Fruit fly (Drosophila melanogaster) whole organism, embryonic: ENCODE results near the gene nmo.

Experiments used
- Bgb ChIP-seq: fragments of 200-800 bp; sonication (Bioruptor generic); IDR thresholded peaks from 2 replicates; pipeline ENCODE4 v1.3.6; 2022; ENCODE audit warnings: missing biosample characterization, missing genetic modification characterization; ENCODE audit not compliant: partially characterized antibody
- CG11085 ChIP-seq: fragments of 200-800 bp; sonication (Bioruptor generic); IDR thresholded peaks from 2 replicates; pipeline ENCODE4 v1.3.6; 2022; ENCODE audit warnings: missing biosample characterization, missing genetic modification characterization
- CG11504 ChIP-seq: fragments of 200-800 bp; sonication (Bioruptor generic); optimal IDR thresholded peaks from 3 replicates; lab custom pipeline; 2019; ENCODE audit warnings: missing biosample characterization, mild to moderate bottlenecking, missing genetic modification characterization, moderate library complexity
- CG11696 ChIP-seq: fragments of 200-800 bp; sonication (Bioruptor generic); IDR thresholded peaks from 2 replicates; pipeline ENCODE4 v1.3.6; 2022; ENCODE audit warnings: missing biosample characterization, missing genetic modification characterization
- CG12071 ChIP-seq: fragments of 200-800 bp; sonication (Bioruptor generic); optimal IDR thresholded peaks from 3 replicates; lab custom pipeline; 2018; ENCODE audit warnings: missing biosample characterization, mild to moderate bottlenecking, missing genetic modification characterization
- CG13894 ChIP-seq: fragments of 200-800 bp; sonication (Bioruptor generic); optimal IDR thresholded peaks from 3 replicates; lab custom pipeline; 2018; ENCODE audit warnings: missing biosample characterization, mild to moderate bottlenecking, missing genetic modification characterization, moderate library complexity
- CG14050 ChIP-seq: fragments of 200-800 bp; sonication (Bioruptor generic); IDR thresholded peaks from 3 replicates; pipeline ENCODE4 v1.3.6; 2022; ENCODE audit warnings: missing biosample characterization, missing genetic modification characterization
- CG18011 ChIP-seq: fragments of 200-800 bp; sonication (Bioruptor generic); optimal IDR thresholded peaks from 2 replicates; lab custom pipeline; 2017; ENCODE audit warnings: missing biosample characterization, missing genetic modification characterization, mild to moderate bottlenecking, moderate library complexity, missing genotype
- CG2875 ChIP-seq: fragments of 200-800 bp; sonication (Bioruptor generic); optimal IDR thresholded peaks from 2 replicates; lab custom pipeline; 2017; ENCODE audit warnings: missing biosample characterization, mild to moderate bottlenecking, missing genetic modification characterization, missing genetic modification reagents
- CG2889 ChIP-seq: fragments of 200-800 bp; sonication (Bioruptor generic); IDR thresholded peaks from 3 replicates; pipeline ENCODE4 v1.3.6; 2022; ENCODE audit warnings: missing biosample characterization, missing genetic modification characterization
- CG3281 ChIP-seq: fragments of 200-800 bp; sonication (Bioruptor generic); optimal IDR thresholded peaks from 3 replicates; lab custom pipeline; 2017; ENCODE audit warnings: missing biosample characterization, mild to moderate bottlenecking, missing genetic modification characterization
- CG42726 ChIP-seq: fragments of 200-800 bp; sonication (Bioruptor generic); IDR thresholded peaks from 2 replicates; pipeline ENCODE4 v1.3.6; 2022; ENCODE audit warnings: missing biosample characterization, missing genetic modification characterization; ENCODE audit not compliant: partially characterized antibody
- CG6254 ChIP-seq: fragments of 200-800 bp; sonication (Bioruptor generic); optimal IDR thresholded peaks from 3 replicates; lab custom pipeline; 2017; ENCODE audit warnings: mild to moderate bottlenecking, missing biosample characterization, missing genetic modification reagents, missing genetic modification characterization
- CG6683 ChIP-seq: fragments of 200-800 bp; sonication (Bioruptor generic); optimal IDR thresholded peaks from 2 replicates; lab custom pipeline; 2017; ENCODE audit warnings: missing biosample characterization, mild to moderate bottlenecking, missing genetic modification characterization, missing genetic modification reagents
- CG7839 ChIP-seq: fragments of 200-800 bp; sonication (Bioruptor generic); optimal IDR thresholded peaks from 3 replicates; lab custom pipeline; 2018; ENCODE audit warnings: missing biosample characterization, mild to moderate bottlenecking, missing genetic modification characterization, moderate library complexity
- CG7987 ChIP-seq: fragments of 200-800 bp; sonication (Bioruptor generic); optimal IDR thresholded peaks from 2 replicates; lab custom pipeline; 2018; ENCODE audit warnings: missing biosample characterization, mild to moderate bottlenecking, missing genetic modification characterization, moderate library complexity
- D ChIP-seq, 2 experiments: fragments of 200-800 bp in 1 of 2; fragments of >200 bp in 1 of 2; sonication (Bioruptor generic) in 1 of 2; optimal IDR thresholded peaks; 2 replicates in 1 of 2; 3 replicates in 1 of 2; lab custom pipeline; 2017; ENCODE audit warnings: mild to moderate bottlenecking in 1 of 2, missing biosample characterization in 1 of 2, missing genetic modification characterization in 1 of 2, missing genetic modification reagents in 1 of 2
- Dad ChIP-seq: fragments of 200-800 bp; sonication (Bioruptor generic); optimal IDR thresholded peaks from 3 replicates; lab custom pipeline; 2016; ENCODE audit warnings: missing biosample characterization, missing genetic modification characterization
- Dbx ChIP-seq: fragments of 200-800 bp; sonication (Bioruptor generic); IDR thresholded peaks from 3 replicates; pipeline ENCODE4 v1.3.6; 2022; ENCODE audit warnings: missing biosample characterization, missing genetic modification characterization
- Dref ChIP-seq: fragments of 200-800 bp; sonication (Bioruptor generic); IDR thresholded peaks from 2 replicates; pipeline ENCODE4 v1.3.6; 2022; ENCODE audit warnings: missing biosample characterization, missing genetic modification characterization
- Eip74EF ChIP-seq, 2 experiments: fragments of 200-800 bp in 1 of 2; fragments of >200 bp in 1 of 2; sonication (Bioruptor generic) in 1 of 2; optimal IDR thresholded peaks; 2 replicates each; lab custom pipeline; 2017 to 2019; ENCODE audit warnings: missing biosample characterization in 2 of 2, missing genetic modification characterization in 2 of 2, mild to moderate bottlenecking in 1 of 2, moderate library complexity in 1 of 2
- Gug ChIP-seq: fragments of 200-800 bp; sonication (Bioruptor generic); IDR thresholded peaks from 4 replicates; pipeline ENCODE4 v1.3.6; 2022; ENCODE audit warnings: missing biosample characterization, missing genetic modification characterization
- Kr ChIP-seq: fragments of 200-800 bp; sonication (Bioruptor generic); optimal IDR thresholded peaks from 2 replicates; lab custom pipeline; 2017; ENCODE audit warnings: missing biosample characterization, mild to moderate bottlenecking, missing genetic modification characterization
- Mad ChIP-seq: fragments of 200-800 bp; sonication (Bioruptor generic); optimal IDR thresholded peaks from 2 replicates; lab custom pipeline; 2016; ENCODE audit warnings: missing biosample characterization, missing genetic modification characterization
- Opbp ChIP-seq: fragments of 200-800 bp; sonication (Bioruptor generic); IDR thresholded peaks from 3 replicates; pipeline ENCODE4 v1.3.6; 2022; ENCODE audit warnings: missing biosample characterization, missing genetic modification characterization; ENCODE audit not compliant: partially characterized antibody
- Rx ChIP-seq: fragments of 200-800 bp; sonication (Bioruptor generic); IDR thresholded peaks from 2 replicates; pipeline ENCODE4 v1.3.6; 2022; ENCODE audit warnings: missing biosample characterization, missing genetic modification characterization
- Scr ChIP-seq: fragments of 200-800 bp; sonication (Bioruptor generic); IDR thresholded peaks from 2 replicates; pipeline ENCODE4 v1.3.6; 2022; ENCODE audit warnings: missing biosample characterization, missing genetic modification characterization; ENCODE audit not compliant: partially characterized antibody
- Sox100B ChIP-seq: fragments of 200-800 bp; sonication (Bioruptor generic); optimal IDR thresholded peaks from 3 replicates; lab custom pipeline; 2018; ENCODE audit warnings: missing biosample characterization, mild to moderate bottlenecking, missing genetic modification characterization
- bsh ChIP-seq, 2 experiments: fragments of 200-800 bp; sonication (Bioruptor generic); optimal IDR thresholded peaks; 2 replicates each; lab custom pipeline; 2017 to 2018; ENCODE audit warnings: mild to moderate bottlenecking in 2 of 2, missing biosample characterization in 2 of 2, missing genetic modification characterization in 2 of 2, moderate library complexity in 1 of 2
- cg ChIP-seq: fragments of 200-800 bp; sonication (Bioruptor generic); optimal IDR thresholded peaks from 3 replicates; lab custom pipeline; 2019; ENCODE audit warnings: missing biosample characterization, mild to moderate bottlenecking, missing genetic modification characterization, moderate library complexity
- chn ChIP-seq: fragments of 200-800 bp; sonication (Bioruptor generic); optimal IDR thresholded peaks from 2 replicates; lab custom pipeline; 2016; ENCODE audit warnings: missing biosample characterization, missing genetic modification characterization
- crc ChIP-seq: fragments of 200-800 bp; sonication (Bioruptor generic); optimal IDR thresholded peaks from 2 replicates; lab custom pipeline; 2016; ENCODE audit warnings: missing biosample characterization, missing genetic modification characterization
- crp ChIP-seq, 2 experiments: fragments of 200-800 bp; sonication (Bioruptor generic); optimal IDR thresholded peaks; 2 replicates in 1 of 2; 3 replicates in 1 of 2; lab custom pipeline; 2017; ENCODE audit warnings: missing biosample characterization in 2 of 2, missing genetic modification characterization in 2 of 2, mild to moderate bottlenecking in 1 of 2, moderate library complexity in 1 of 2
- da ChIP-seq: fragments of 200-800 bp; sonication (Bioruptor generic); optimal IDR thresholded peaks from 2 replicates; lab custom pipeline; 2016; ENCODE audit warnings: missing biosample characterization, missing genetic modification characterization
- esg ChIP-seq: fragments of 200-800 bp; sonication (Bioruptor generic); conservative IDR thresholded peaks from 2 replicates; pipeline ENCODE4 v1.3.6; 2022; ENCODE audit warnings: missing biosample characterization, missing genetic modification characterization
- gfzf ChIP-seq: fragments of 200-800 bp; sonication (Bioruptor generic); optimal IDR thresholded peaks from 2 replicates; lab custom pipeline; 2016; ENCODE audit warnings: missing biosample characterization, mild to moderate bottlenecking, missing genetic modification characterization, moderate library complexity
- hb ChIP-seq: fragments of 200-800 bp; sonication (Bioruptor generic); IDR thresholded peaks from 3 replicates; pipeline ENCODE4 v1.3.6; 2022; ENCODE audit warnings: missing biosample characterization, missing genetic modification characterization; ENCODE audit not compliant: partially characterized antibody
- kah ChIP-seq: fragments of 200-800 bp; sonication (Bioruptor generic); optimal IDR thresholded peaks from 2 replicates; lab custom pipeline; 2018; ENCODE audit warnings: missing biosample characterization, mild to moderate bottlenecking, missing genetic modification characterization
- oc ChIP-seq: fragments of 200-800 bp; sonication (Bioruptor generic); optimal IDR thresholded peaks from 2 replicates; lab custom pipeline; 2018; ENCODE audit warnings: missing biosample characterization, mild to moderate bottlenecking, missing genetic modification characterization, moderate library complexity
- odd ChIP-seq: fragments of 200-800 bp; sonication (Bioruptor generic); optimal IDR thresholded peaks from 2 replicates; lab custom pipeline; 2017; ENCODE audit warnings: missing biosample characterization, mild to moderate bottlenecking, missing genetic modification characterization
- onecut ChIP-seq: fragments of 200-800 bp; sonication (Bioruptor generic); IDR thresholded peaks from 2 replicates; pipeline ENCODE4 v1.3.6; 2022; ENCODE audit warnings: missing biosample characterization, missing genetic modification characterization
- otp ChIP-seq: fragments of 200-800 bp; sonication (Bioruptor generic); IDR thresholded peaks from 3 replicates; pipeline ENCODE4, ENCODE4 v1.3.6; 2022; ENCODE audit warnings: missing biosample characterization, missing genetic modification characterization
- sens ChIP-seq: fragments of 200-800 bp; sonication (Bioruptor generic); peaks from one replicate; lab custom pipeline; 2016; ENCODE audit warnings: missing biosample characterization, missing genetic modification characterization
- sim ChIP-seq: fragments of 200-800 bp; sonication (Bioruptor generic); IDR thresholded peaks from 2 replicates; pipeline ENCODE4 v1.3.6; 2022; ENCODE audit warnings: missing biosample characterization, missing genetic modification characterization
- sisA ChIP-seq: fragments of 200-800 bp; sonication (Bioruptor generic); IDR thresholded peaks from 2 replicates; pipeline ENCODE4 v1.3.6; 2022; ENCODE audit warnings: missing biosample characterization, missing genetic modification characterization
- slp2 ChIP-seq: fragments of 200-800 bp; sonication (Bioruptor generic); optimal IDR thresholded peaks from 2 replicates; lab custom pipeline; 2016; ENCODE audit warnings: missing biosample characterization, missing genetic modification characterization
- sqz ChIP-seq: fragments of 200-800 bp; sonication (Bioruptor generic); optimal IDR thresholded peaks from 3 replicates; lab custom pipeline; 2018; ENCODE audit warnings: missing biosample characterization, mild to moderate bottlenecking, missing genetic modification characterization

Gene nmo

dm6 chr3L:7978777-7979649 lies at the start of gene nmo (continued):
- TF ChIP-seq kah (GFP tag; lab: Kevin White, UChicago) (no peak), otp (GFP tag; lab: Robert Waterston, UW) (no peak), CG7987 (GFP tag; lab: Kevin White, UChicago) (no peak), onecut (GFP tag; lab: Robert Waterston, UW) (peak; percentile 9; the same call in 1 of the 2 replicates), CG11085 (no peak), hb (GFP tag; lab: Robert Waterston, UW) (no peak), da (no peak), gfzf (GFP tag; lab: Kevin White, UChicago) (peak; percentile 59), CG18011 (GFP tag; lab: Kevin White, UChicago) (no peak), Kr (GFP tag; lab: Kevin White, UChicago) (peak; percentile 34), Scr (GFP tag; lab: Robert Waterston, UW) (no peak), oc (no peak), Eip74EF (GFP tag; optimal IDR thresholded peaks at IDR 0.05; lab: Kevin White, UChicago) (peak in 1 of 2 experiments; percentile 75), sqz (GFP tag; lab: Kevin White, UChicago) (peak; percentile 78), Dbx (no peak), CG13894 (peak; percentile 43), CG11696 (GFP tag; lab: Robert Waterston, UW) (no peak), bsh (GFP tag; optimal IDR thresholded peaks at IDR 0.05; lab: Kevin White, UChicago) (no peak), CG14050 (GFP tag; lab: Robert Waterston, UW) (no peak), CG12071 (no peak), Bgb (GFP tag; lab: Robert Waterston, UW) (no peak), chn (GFP tag; lab: Kevin White, UChicago) (no peak), esg (GFP tag; lab: Robert Waterston, UW) (no peak), slp2 (GFP tag; lab: Kevin White, UChicago) (peak; percentile 8), CG7839 (peak; percentile 18), crp (GFP tag; optimal IDR thresholded peaks at IDR 0.05; lab: Kevin White, UChicago) (peak in 1 of 2 experiments; percentile 83), CG42726 (GFP tag; lab: Robert Waterston, UW) (no peak), sens (GFP tag; lab: Kevin White, UChicago) (peak; percentile 74), D (optimal IDR thresholded peaks at IDR 0.05; lab: Kevin White, UChicago) (peak; percentile 63), D (GFP tag; optimal IDR thresholded peaks at IDR 0.05; lab: Kevin White, UChicago) (no peak), Dref (GFP tag; lab: Robert Waterston, UW) (no peak), Sox100B (GFP tag; lab: Kevin White, UChicago) (peak; percentile 2), cg (GFP tag; lab: Kevin White, UChicago) (peak; percentile 84), CG6254 (peak; percentile 24), Rx (GFP tag; lab: Robert Waterston, UW) (no peak), sisA (GFP tag; lab: Robert Waterston, UW) (no peak), CG2875 (GFP tag; lab: Kevin White, UChicago) (no peak), crc (GFP tag; lab: Kevin White, UChicago) (no peak), Gug (GFP tag; lab: Robert Waterston, UW) (peak; percentile 32; the same call in 3 of the 4 replicates), Opbp (no peak), CG3281 (GFP tag; lab: Kevin White, UChicago) (peak; percentile 41), odd (peak; percentile 12), CG11504 (tag; lab: Kevin White, UChicago) (peak; percentile 54), CG2889 (GFP tag; lab: Robert Waterston, UW) (no peak), CG6683 (GFP tag; lab: Kevin White, UChicago) (peak; percentile 31), Mad (GFP tag; lab: Kevin White, UChicago) (no peak), Dad (GFP tag; lab: Kevin White, UChicago) (peak; percentile 61), sim (GFP tag; lab: Robert Waterston, UW) (no peak)
